Worm (Caenorhabditis elegans): Measurements from ENCODE around the gene idi-1.

Gene idi-1

ce11 chrIII:8109459-8110057, 18.1 kb downstream of the idi-1 start:
- TF ChIP-seq ceh-16 (tag; optimal IDR thresholded peaks at IDR 0.05) = no peak
- no peak for TF ChIP-seq ceh-9 (tag; optimal IDR thresholded peaks at IDR 0.05)
- peak; percentile 80 for TF ChIP-seq lin-39 (tag; optimal IDR thresholded peaks at IDR 0.05)
- TF ChIP-seq elt-3 (tag; optimal IDR thresholded peaks at IDR 0.05) = no peak
- peak; percentile 74 for TF ChIP-seq pha-4 (tag; optimal IDR thresholded peaks at IDR 0.05)
- peak; percentile 78 for TF ChIP-seq hmg-11 (tag; optimal IDR thresholded peaks at IDR 0.05)
- no peak for TF ChIP-seq unc-39 (tag; optimal IDR thresholded peaks at IDR 0.05)
- TF ChIP-seq ama-1 (optimal IDR thresholded peaks at IDR 0.05) = peak; percentile 68
- no peak for TF ChIP-seq nhr-12 (tag; optimal IDR thresholded peaks at IDR 0.05)
- TF ChIP-seq snpc-4 (tag; optimal IDR thresholded peaks at IDR 0.05) = peak; percentile 23
- TF ChIP-seq ZK546.5 (tag; optimal IDR thresholded peaks at IDR 0.05) = no peak
- TF ChIP-seq eor-1 (tag; optimal IDR thresholded peaks at IDR 0.05) = no peak
- TF ChIP-seq sea-2 (GFP tag; optimal IDR thresholded peaks at IDR 0.05) = no peak
- TF ChIP-seq mml-1 (tag; optimal IDR thresholded peaks at IDR 0.05) = no peak
- TF ChIP-seq lin-15B (tag; optimal IDR thresholded peaks at IDR 0.05) = peak; percentile 36
- TF ChIP-seq tbx-2 (tag; optimal IDR thresholded peaks at IDR 0.05) = no peak
- no peak for TF ChIP-seq nhr-237 (tag; optimal IDR thresholded peaks at IDR 0.05)
- no peak for TF ChIP-seq nhr-77 (tag; optimal IDR thresholded peaks at IDR 0.05)
- TF ChIP-seq fkh-2 (tag; optimal IDR thresholded peaks at IDR 0.05) = no peak
- peak; percentile 17 for TF ChIP-seq nhr-25 (tag; optimal IDR thresholded peaks at IDR 0.05)
- no peak for TF ChIP-seq ceh-28 (tag; optimal IDR thresholded peaks at IDR 0.05)
- no peak for TF ChIP-seq nhr-11 (tag; optimal IDR thresholded peaks at IDR 0.05)
- TF ChIP-seq egl-5 (tag; optimal IDR thresholded peaks at IDR 0.05) = peak; percentile 33
- TF ChIP-seq fkh-10 (GFP tag; optimal IDR thresholded peaks at IDR 0.05) = no peak
- TF ChIP-seq nhr-43 (tag; optimal IDR thresholded peaks at IDR 0.05; ENCODE audit: poor library complexity, severe bottlenecking) = peak; percentile 87
- TF ChIP-seq zag-1 (tag; optimal IDR thresholded peaks at IDR 0.05) = no peak
- peak; percentile 66 for TF ChIP-seq lsy-12 (tag; optimal IDR thresholded peaks at IDR 0.05)
- TF ChIP-seq jun-1 (tag; optimal IDR thresholded peaks at IDR 0.05) = peak; percentile 64
- peak; percentile 69 for TF ChIP-seq nfya-1 (tag; optimal IDR thresholded peaks at IDR 0.05; ENCODE audit: insufficient read depth)
- peak; percentile 35 for TF ChIP-seq elt-2 (tag; optimal IDR thresholded peaks at IDR 0.05)
- no peak for TF ChIP-seq aly-2 (tag; optimal IDR thresholded peaks at IDR 0.05)
- TF ChIP-seq nhr-67 (tag; optimal IDR thresholded peaks at IDR 0.05) = no peak
- no peak for TF ChIP-seq unc-62 (GFP tag; optimal IDR thresholded peaks at IDR 0.05)
- no peak for TF ChIP-seq nhr-76 (tag; optimal IDR thresholded peaks at IDR 0.05)
- TF ChIP-seq ceh-82 (tag; optimal IDR thresholded peaks at IDR 0.05) = no peak
- peak; percentile 8 for TF ChIP-seq skn-1 (tag; optimal IDR thresholded peaks at IDR 0.05)
- no peak for TF ChIP-seq fos-1 (tag; optimal IDR thresholded peaks at IDR 0.05)
- TF ChIP-seq elt-1 (tag; optimal IDR thresholded peaks at IDR 0.05) = no peak
- TF ChIP-seq nhr-23 (tag; optimal IDR thresholded peaks at IDR 0.05) = peak; percentile 29
- TF ChIP-seq R02D3.7 (tag; optimal IDR thresholded peaks at IDR 0.05) = no peak
- no peak for TF ChIP-seq pqm-1 (tag; optimal IDR thresholded peaks at IDR 0.05)
- no peak for TF ChIP-seq mdl-1 (tag; optimal IDR thresholded peaks at IDR 0.05)
- TF ChIP-seq nhr-28 (tag; optimal IDR thresholded peaks at IDR 0.05) = no peak
- TF ChIP-seq ztf-11 (tag; optimal IDR thresholded peaks at IDR 0.05) = no peak
- peak; percentile 74 for TF ChIP-seq egl-27 (tag; optimal IDR thresholded peaks at IDR 0.05)
- peak; percentile 52 for TF ChIP-seq ztf-4 (tag; optimal IDR thresholded peaks at IDR 0.05)
- no peak for TF ChIP-seq daf-12 (tag; optimal IDR thresholded peaks at IDR 0.05)
